Comparison of ENCODE assay signal across 1 fruit fly cellular context in the genomic region with DNA sequence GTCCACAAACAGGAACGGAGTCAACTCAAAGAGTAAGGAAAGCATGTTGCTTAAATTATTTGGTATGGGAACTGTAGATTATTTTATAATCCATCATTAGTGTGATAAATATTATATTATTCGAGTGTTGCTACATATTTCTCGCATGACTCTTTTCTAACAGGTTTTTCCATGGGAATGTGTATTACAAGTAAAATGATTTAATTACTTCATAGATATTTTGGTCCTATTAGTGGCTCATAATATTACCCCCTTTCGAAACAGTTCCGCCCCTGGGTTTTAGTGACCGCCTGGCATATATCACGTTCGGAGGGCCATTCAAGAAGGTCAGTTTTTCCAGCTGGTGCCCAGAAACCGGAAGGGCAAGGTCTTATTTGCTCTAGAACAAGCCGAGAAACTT.
TF ChIP-seq lines count a peak whose summit lies in the region.

No protein-coding gene starts in this region.

TF ChIP-seq in whole organism, embryonic, 481 proteins besides CTCF, POLR2A, EP300 and RAD21 (continued from another document):
- TF ChIP-seq NK7.1 (GFP tag; optimal IDR thresholded peaks at IDR 0.05; lab: Kevin White, UChicago) (no peak), otp (GFP tag; IDR thresholded peaks at IDR 0.05; lab: Robert Waterston, UW) (0 out of 3 replicates have a peak, but pooled peaks have one; percentile 38), ham (GFP tag; IDR thresholded peaks at IDR 0.05; lab: Robert Waterston, UW) (no peak), Ets65A (GFP tag; lab: Kevin White, UChicago) (peak; percentile 91), lmd (GFP tag; IDR thresholded peaks at IDR 0.05; lab: Robert Waterston, UW) (peak; percentile 29; the same call in 1 of the 2 replicates), Jarid2 (GFP tag; optimal IDR thresholded peaks at IDR 0.05; lab: Kevin White, UChicago) (no peak), CG10209 (GFP tag; optimal IDR thresholded peaks at IDR 0.05; lab: Kevin White, UChicago) (peak; percentile 3), nmo (GFP tag; optimal IDR thresholded peaks at IDR 0.05; lab: Kevin White, UChicago) (peak; percentile 64), tio (GFP tag; optimal IDR thresholded peaks at IDR 0.05; lab: Kevin White, UChicago) (peak; percentile 29), sna (GFP tag; IDR thresholded peaks at IDR 0.05; lab: Robert Waterston, UW; ENCODE audit: partially characterized antibody) (no peak), CG1233 (GFP tag; optimal IDR thresholded peaks at IDR 0.05; lab: Kevin White, UChicago) (peak; percentile 22), CG2712 (tag; optimal IDR thresholded peaks at IDR 0.05; lab: Kevin White, UChicago) (peak; percentile 61), CG13424 (tag; optimal IDR thresholded peaks at IDR 0.05; lab: Kevin White, UChicago) (peak; percentile 28), CG17361 (GFP tag; IDR thresholded peaks at IDR 0.05; lab: Robert Waterston, UW) (peak; percentile 51; the same call in 2 of the 3 replicates), Hr39 (optimal IDR thresholded peaks at IDR 0.05; lab: Kevin White, UChicago) (no peak), CG10979 (tag; optimal IDR thresholded peaks at IDR 0.05; lab: Kevin White, UChicago) (peak; percentile 60), tin (GFP tag; optimal IDR thresholded peaks at IDR 0.05; lab: Kevin White, UChicago) (peak; percentile 10), phol (tag; optimal IDR thresholded peaks at IDR 0.05; lab: Kevin White, UChicago) (peak; percentile 50), CG14710 (tag; optimal IDR thresholded peaks at IDR 0.05; lab: Kevin White, UChicago) (peak; percentile 34), CG8089 (GFP tag; optimal IDR thresholded peaks at IDR 0.05; lab: Kevin White, UChicago) (no peak), Abd-B (GFP tag; optimal IDR thresholded peaks at IDR 0.05; lab: Kevin White, UChicago) (peak; percentile 19), insv (GFP tag; optimal IDR thresholded peaks at IDR 0.05; lab: Kevin White, UChicago) (no peak), CG4424 (GFP tag; optimal IDR thresholded peaks at IDR 0.05; lab: Kevin White, UChicago) (peak; percentile 33), CoRest (tag; optimal IDR thresholded peaks at IDR 0.05; lab: Kevin White, UChicago) (peak; percentile 38), dmrt11E (tag; optimal IDR thresholded peaks at IDR 0.05; lab: Kevin White, UChicago) (peak; percentile 18), Sin3A (optimal IDR thresholded peaks at IDR 0.05; lab: Kevin White, UChicago) (no peak), CG1792 (GFP tag; optimal IDR thresholded peaks at IDR 0.05; lab: Kevin White, UChicago) (no peak), CG18476 (GFP tag; optimal IDR thresholded peaks at IDR 0.05; lab: Kevin White, UChicago) (no peak), CG11695 (GFP tag; IDR thresholded peaks at IDR 0.05; lab: Robert Waterston, UW) (no peak), Med (GFP tag; lab: Kevin White, UChicago) (peak; percentile 78), CG34224 (GFP tag; IDR thresholded peaks at IDR 0.05; lab: Robert Waterston, UW; ENCODE audit: partially characterized antibody) (no peak), CG6654 (GFP tag; optimal IDR thresholded peaks at IDR 0.05; lab: Kevin White, UChicago) (no peak), shn (GFP tag; optimal IDR thresholded peaks at IDR 0.05; lab: Kevin White, UChicago) (no peak), emc (GFP tag; optimal IDR thresholded peaks at IDR 0.05; lab: Kevin White, UChicago) (no peak), CG15696 (tag; optimal IDR thresholded peaks at IDR 0.05; lab: Kevin White, UChicago) (peak; percentile 27), zen (tag; optimal IDR thresholded peaks at IDR 0.05; lab: Kevin White, UChicago) (peak; percentile 16), ind (GFP tag; optimal IDR thresholded peaks at IDR 0.05; lab: Kevin White, UChicago) (peak; percentile 9)
